Worm (Caenorhabditis elegans) whole organism, L4/young adult: ENCODE measurements around the gene W09C2.10.

Source experiments
- W03F9.2 ChIP-seq: fragments of 150-350 bp; optimal IDR thresholded peaks from 2 replicates; lab custom pipeline; 2014; ENCODE audit warnings: missing biosample characterization, missing genetic modification characterization
- him-1 ChIP-seq: sonication (generic microtip); optimal IDR thresholded peaks from 2 replicates; lab custom pipeline; 2016; ENCODE audit warnings: missing genotype, missing genetic modification reagents, missing genetic modification characterization, missing compliant biosample characterization

DNA sequence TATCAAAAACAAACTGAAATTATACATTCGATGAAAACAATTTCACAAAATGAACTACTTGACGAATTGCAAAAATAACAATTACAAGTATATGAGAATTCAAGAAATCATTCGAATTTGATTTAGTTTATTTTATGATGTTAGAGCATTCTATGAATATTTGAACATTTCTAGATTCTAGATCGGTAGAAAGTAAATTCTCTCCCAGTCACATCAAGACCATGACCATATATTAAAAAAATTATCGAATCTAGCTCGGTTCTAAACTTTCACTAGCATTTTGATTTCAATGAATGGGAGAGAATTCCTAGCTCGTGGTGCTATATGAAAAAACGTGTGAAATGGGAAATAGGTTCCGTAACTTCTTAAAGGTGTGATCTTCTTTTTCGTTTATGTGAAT lies 40.5 kb downstream of the W09C2.10 start:
- TF ChIP-seq W03F9.2 (tag; lab: Kevin White, UChicago) (no peak), him-1 (tag; lab: Kevin White, UChicago) (no peak)
